Fruit fly (Drosophila melanogaster) whole organism, embryonic: ENCODE measurements around the gene dsx-c73A.

Source experiments
- Awh ChIP-seq: fragments of 200-800 bp; sonication (Bioruptor generic); IDR thresholded peaks from 2 replicates; pipeline ENCODE4, ENCODE4 v1.3.6; 2022; ENCODE audit warnings: missing biosample characterization, missing genetic modification characterization
- CG13424 ChIP-seq: fragments of 200-800 bp; sonication (Bioruptor generic); optimal IDR thresholded peaks from 2 replicates; lab custom pipeline; 2019; ENCODE audit warnings: missing biosample characterization, mild to moderate bottlenecking, missing genetic modification characterization, moderate library complexity
- CG15011 ChIP-seq: fragments of 200-800 bp; sonication (Bioruptor generic); optimal IDR thresholded peaks from 3 replicates; lab custom pipeline; 2018; ENCODE audit warnings: missing biosample characterization, mild to moderate bottlenecking, missing genetic modification characterization
- CG16863 ChIP-seq: fragments of 200-800 bp; sonication (Bioruptor generic); optimal IDR thresholded peaks from 3 replicates; lab custom pipeline; 2016; ENCODE audit warnings: missing biosample characterization, missing genetic modification characterization
- CG17359 ChIP-seq: fragments of 200-800 bp; sonication (Bioruptor generic); optimal IDR thresholded peaks from 3 replicates; lab custom pipeline; 2018; ENCODE audit warnings: missing biosample characterization, mild to moderate bottlenecking, missing genetic modification characterization, moderate library complexity
- CG17612 ChIP-seq: fragments of 200-800 bp; sonication (Bioruptor generic); IDR thresholded peaks from 2 replicates; pipeline ENCODE4 v1.3.6; 2022; ENCODE audit warnings: missing biosample characterization, missing genetic modification characterization
- CG17802 ChIP-seq: fragments of 200-800 bp; sonication (Bioruptor generic); optimal IDR thresholded peaks from 2 replicates; lab custom pipeline; 2018; ENCODE audit warnings: missing biosample characterization, mild to moderate bottlenecking, missing genetic modification characterization, moderate library complexity
- CG18262 ChIP-seq: fragments of 200-800 bp; optimal IDR thresholded peaks from 3 replicates; lab custom pipeline; 2019; ENCODE audit warnings: missing biosample characterization, mild to moderate bottlenecking, missing genetic modification characterization, moderate library complexity
- CG18619 ChIP-seq: fragments of 200-800 bp; sonication (Bioruptor generic); optimal IDR thresholded peaks from 3 replicates; lab custom pipeline; 2017; ENCODE audit warnings: missing biosample characterization, mild to moderate bottlenecking, missing genetic modification characterization
- CG2129 ChIP-seq: fragments of 200-800 bp; sonication (Bioruptor generic); IDR thresholded peaks from 2 replicates; pipeline ENCODE4 v1.3.6; 2022; ENCODE audit warnings: missing biosample characterization, missing genetic modification characterization; ENCODE audit not compliant: partially characterized antibody
- CG2712 ChIP-seq: fragments of 200-800 bp; optimal IDR thresholded peaks from 3 replicates; lab custom pipeline; 2019; ENCODE audit warnings: missing biosample characterization, mild to moderate bottlenecking, missing genetic modification characterization, moderate library complexity
- CG3847 ChIP-seq: fragments of 200-800 bp; sonication (Bioruptor generic); IDR thresholded peaks from 2 replicates; pipeline ENCODE4 v1.3.6; 2022; ENCODE audit warnings: missing biosample characterization, missing genetic modification characterization
- CG4854 ChIP-seq: fragments of 200-800 bp; sonication (Bioruptor generic); optimal IDR thresholded peaks from 2 replicates; lab custom pipeline; 2016; ENCODE audit warnings: missing biosample characterization, missing genetic modification characterization, inconsistent platforms
- CG5953 ChIP-seq: fragments of 200-800 bp; sonication (Bioruptor generic); IDR thresholded peaks from 2 replicates; pipeline ENCODE4 v1.3.6; 2022; ENCODE audit warnings: missing biosample characterization, missing genetic modification characterization
- CG8281 ChIP-seq: fragments of 200-800 bp; sonication (Bioruptor generic); optimal IDR thresholded peaks from 2 replicates; lab custom pipeline; 2018; ENCODE audit warnings: missing biosample characterization, mild to moderate bottlenecking, missing genetic modification characterization, moderate library complexity
- CG9609 ChIP-seq: fragments of 200-800 bp; sonication (Bioruptor generic); optimal IDR thresholded peaks from 3 replicates; lab custom pipeline; 2016; ENCODE audit warnings: missing biosample characterization, missing genetic modification characterization
- CrebB ChIP-seq: fragments of 200-800 bp; sonication (Bioruptor generic); optimal IDR thresholded peaks from 3 replicates; lab custom pipeline; 2018; ENCODE audit warnings: missing biosample characterization, mild to moderate bottlenecking, missing genetic modification characterization
- Eip74EF ChIP-seq, 2 experiments: fragments of 200-800 bp in 1 of 2; fragments of >200 bp in 1 of 2; sonication (Bioruptor generic) in 1 of 2; optimal IDR thresholded peaks; 2 replicates each; lab custom pipeline; 2017 to 2019; ENCODE audit warnings: missing biosample characterization in 2 of 2, missing genetic modification characterization in 2 of 2, mild to moderate bottlenecking in 1 of 2, moderate library complexity in 1 of 2
- Fer1 ChIP-seq: fragments of 200-800 bp; sonication (Bioruptor generic); optimal IDR thresholded peaks from 2 replicates; lab custom pipeline; 2017; ENCODE audit warnings: missing biosample characterization, mild to moderate bottlenecking, missing genetic modification characterization
- HLH4C ChIP-seq: fragments of 200-800 bp; sonication (Bioruptor generic); IDR thresholded peaks from 3 replicates; pipeline ENCODE4 v1.3.6; 2022; ENCODE audit warnings: missing biosample characterization, missing genetic modification characterization; ENCODE audit not compliant: partially characterized antibody
- Hr39 ChIP-seq: fragments of >200 bp; optimal IDR thresholded peaks from 2 replicates; lab custom pipeline; 2017
- Lhr ChIP-seq: fragments of 200-800 bp; sonication (Bioruptor generic); optimal IDR thresholded peaks from 3 replicates; lab custom pipeline; 2017; ENCODE audit warnings: mild to moderate bottlenecking, missing biosample characterization, missing genetic modification reagents, missing genetic modification characterization
- NC2α ChIP-seq: fragments of 200-800 bp; sonication (Bioruptor generic); optimal IDR thresholded peaks from 2 replicates; lab custom pipeline; 2016; ENCODE audit warnings: missing biosample characterization, missing genetic modification characterization
- Oaz ChIP-seq: fragments of 200-800 bp; sonication (Bioruptor generic); IDR thresholded peaks from 2 replicates; pipeline ENCODE4 v1.3.6; 2022; ENCODE audit warnings: missing biosample characterization, missing genetic modification characterization
- Ptx1 ChIP-seq: fragments of 200-800 bp; sonication (Bioruptor generic); IDR thresholded peaks from 2 replicates; pipeline ENCODE4 v1.3.6; 2022; ENCODE audit warnings: missing biosample characterization, missing genetic modification characterization
- Ravus ChIP-seq: fragments of 200-800 bp; sonication (Bioruptor generic); IDR thresholded peaks from 2 replicates; pipeline ENCODE4 v1.3.6; 2022; ENCODE audit warnings: missing biosample characterization, missing genetic modification characterization
- Tbp ChIP-seq: fragments of >200 bp; optimal IDR thresholded peaks from 2 replicates; lab custom pipeline; 2018; ENCODE audit warnings: missing biosample characterization, missing genetic modification characterization
- YL-1 ChIP-seq: fragments of 200-800 bp; sonication (Bioruptor generic); optimal IDR thresholded peaks from 3 replicates; lab custom pipeline; 2017; ENCODE audit warnings: missing biosample characterization, mild to moderate bottlenecking, missing genetic modification characterization
- chm ChIP-seq: fragments of 200-800 bp; sonication (Bioruptor generic); IDR thresholded peaks from 2 replicates; pipeline ENCODE4 v1.3.6; 2022; ENCODE audit warnings: missing biosample characterization, missing genetic modification characterization
- danr ChIP-seq: fragments of 200-800 bp; sonication (Bioruptor generic); IDR thresholded peaks from 2 replicates; pipeline ENCODE4 v1.3.6; 2022; ENCODE audit warnings: missing biosample characterization, missing genetic modification characterization
- emc ChIP-seq: fragments of 200-800 bp; sonication (Bioruptor generic); optimal IDR thresholded peaks from 2 replicates; lab custom pipeline; 2016; ENCODE audit warnings: missing biosample characterization, missing genetic modification characterization
- fd64A ChIP-seq: fragments of 200-800 bp; sonication (Bioruptor generic); optimal IDR thresholded peaks from 3 replicates; lab custom pipeline; 2018; ENCODE audit warnings: missing biosample characterization, mild to moderate bottlenecking, missing genetic modification characterization
- grau ChIP-seq: fragments of 200-800 bp; optimal IDR thresholded peaks from 3 replicates; lab custom pipeline; 2019; ENCODE audit warnings: missing biosample characterization, mild to moderate bottlenecking, missing genetic modification characterization, moderate library complexity
- grn ChIP-seq: fragments of 200-800 bp; sonication (Bioruptor generic); optimal IDR thresholded peaks from 3 replicates; lab custom pipeline; 2017; ENCODE audit warnings: missing biosample characterization, missing genetic modification characterization
- gro ChIP-seq: fragments of 200-800 bp; sonication (Bioruptor generic); optimal IDR thresholded peaks from 2 replicates; lab custom pipeline; 2016; ENCODE audit warnings: missing biosample characterization, missing genetic modification characterization
- jing ChIP-seq: fragments of 200-800 bp; sonication (Bioruptor generic); optimal IDR thresholded peaks from 2 replicates; lab custom pipeline; 2018; ENCODE audit warnings: missing biosample characterization, mild to moderate bottlenecking, missing genetic modification characterization
- kni ChIP-seq: fragments of 200-800 bp; sonication (Bioruptor generic); optimal IDR thresholded peaks from 3 replicates; lab custom pipeline; 2017; ENCODE audit warnings: mild to moderate bottlenecking, missing biosample characterization, missing genetic modification reagents, missing genetic modification characterization
- nmo ChIP-seq: fragments of 200-800 bp; sonication (Bioruptor generic); optimal IDR thresholded peaks from 2 replicates; lab custom pipeline; 2018; ENCODE audit warnings: missing biosample characterization, mild to moderate bottlenecking, missing genetic modification characterization, moderate library complexity
- p53 ChIP-seq: fragments of 200-800 bp; sonication (Bioruptor generic); optimal IDR thresholded peaks from 2 replicates; lab custom pipeline; 2016; ENCODE audit warnings: missing biosample characterization, missing genetic modification characterization
- pnt ChIP-seq: fragments of 200-800 bp; sonication (Bioruptor generic); optimal IDR thresholded peaks from 3 replicates; lab custom pipeline; 2016; ENCODE audit warnings: missing biosample characterization, missing genetic modification characterization
- pzg ChIP-seq: fragments of 200-800 bp; sonication (Bioruptor generic); optimal IDR thresholded peaks from 3 replicates; lab custom pipeline; 2018; ENCODE audit warnings: missing biosample characterization, mild to moderate bottlenecking, missing genetic modification characterization, moderate library complexity
- ranshi ChIP-seq: fragments of 200-800 bp; sonication (Bioruptor generic); IDR thresholded peaks from 2 replicates; pipeline ENCODE4 v1.3.6; 2022; ENCODE audit warnings: missing biosample characterization, missing genetic modification characterization
- rib ChIP-seq: fragments of 200-800 bp; sonication (Bioruptor generic); IDR thresholded peaks from 2 replicates; pipeline ENCODE4 v1.3.6; 2022; ENCODE audit warnings: missing biosample characterization, missing genetic modification characterization
- sc ChIP-seq, 3 experiments: fragments of >200 bp in 2 of 3; fragments of 200-800 bp in 1 of 3; sonication (Bioruptor generic) in 1 of 3; optimal IDR thresholded peaks; 2 replicates in 2 of 3; 3 replicates in 1 of 3; lab custom pipeline; 2017; ENCODE audit warnings: mild to moderate bottlenecking in 1 of 3, missing biosample characterization in 1 of 3, missing genetic modification characterization in 1 of 3, missing genetic modification reagents in 1 of 3
- shn ChIP-seq: fragments of 200-800 bp; sonication (Bioruptor generic); optimal IDR thresholded peaks from 3 replicates; lab custom pipeline; 2016; ENCODE audit warnings: missing biosample characterization, missing genetic modification characterization
- trh ChIP-seq: fragments of 200-800 bp; sonication (Bioruptor generic); optimal IDR thresholded peaks from 2 replicates; lab custom pipeline; 2016; ENCODE audit warnings: missing biosample characterization, missing genetic modification characterization
- twi ChIP-seq: fragments of 200-800 bp; optimal IDR thresholded peaks from 2 replicates; lab custom pipeline; 2019; ENCODE audit warnings: missing biosample characterization, mild to moderate bottlenecking, missing genetic modification characterization, moderate library complexity
- tx ChIP-seq: fragments of 200-800 bp; sonication (Bioruptor generic); optimal IDR thresholded peaks from 2 replicates; lab custom pipeline; 2016; ENCODE audit warnings: missing biosample characterization, missing genetic modification characterization
- usp ChIP-seq: fragments of >200 bp; optimal IDR thresholded peaks from 2 replicates; lab custom pipeline; 2017; ENCODE audit warnings: missing biosample characterization, missing genetic modification characterization
- z ChIP-seq: fragments of 200-800 bp; sonication (Bioruptor generic); IDR thresholded peaks from 3 replicates; pipeline ENCODE4 v1.3.6; 2022; ENCODE audit warnings: missing biosample characterization, missing genetic modification characterization

dsx-c73A gene

DNA sequence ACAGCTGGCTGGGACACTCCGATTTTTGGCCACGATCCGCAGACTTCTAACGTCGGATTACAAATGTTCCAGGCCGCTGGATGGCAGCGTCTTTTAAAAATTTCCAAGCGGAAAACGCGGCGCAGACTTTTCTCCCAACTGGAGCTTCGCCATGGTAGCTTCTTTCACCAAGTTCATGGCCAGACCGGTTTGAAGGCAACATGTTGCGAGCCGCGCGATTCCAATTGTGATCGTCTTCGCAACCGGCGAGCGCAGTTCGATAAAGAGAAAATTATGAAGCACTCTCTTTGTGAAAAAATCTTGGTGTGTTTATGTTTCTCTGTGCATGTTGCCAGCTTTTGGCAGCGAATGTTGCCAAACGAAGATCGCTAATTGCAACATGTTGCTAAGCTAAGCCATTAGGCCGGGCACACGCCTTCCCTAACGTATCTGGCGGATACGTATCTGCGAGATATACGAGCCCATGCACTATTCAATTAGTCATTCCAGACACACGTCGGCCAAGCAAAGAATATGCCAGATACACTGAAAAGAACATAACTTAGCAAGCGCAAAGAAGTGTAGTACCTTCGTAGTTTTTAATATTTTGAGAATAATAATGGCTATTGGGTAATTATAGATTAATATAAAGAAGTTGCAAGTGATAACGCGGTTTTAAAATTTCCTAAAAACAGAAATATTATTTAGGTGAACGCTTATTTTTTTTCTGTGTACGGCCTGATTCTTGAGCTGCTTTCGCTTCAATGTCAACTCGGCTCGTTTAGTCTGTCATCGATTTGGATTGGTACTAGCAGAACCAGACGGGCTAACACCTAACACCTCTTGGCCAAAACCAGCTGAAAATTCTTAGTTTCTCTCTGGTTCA, at the start of gene dsx-c73A (continued):
- TF ChIP-seq grn (GFP tag; lab: Kevin White, UChicago) (no peak), Ravus (GFP tag; lab: Robert Waterston, UW) (no peak), trh (GFP tag; lab: Kevin White, UChicago) (no peak), nmo (peak; percentile 66), CG17359 (tag; lab: Kevin White, UChicago) (peak; percentile 28), CG5953 (GFP tag; lab: Robert Waterston, UW) (no peak), NC2α (GFP tag; lab: Kevin White, UChicago) (no peak), CG16863 (no peak), Lhr (GFP tag; lab: Kevin White, UChicago) (no peak), HLH4C (no peak), rib (GFP tag; lab: Robert Waterston, UW) (no peak), z (GFP tag; lab: Robert Waterston, UW) (no peak), CG3847 (GFP tag; lab: Robert Waterston, UW) (no peak), CG18619 (GFP tag; lab: Kevin White, UChicago) (peak; percentile 1), ranshi (0 out of 2 replicates have a peak, but pooled peaks have one; percentile 20), CG8281 (tag; lab: Kevin White, UChicago) (no peak), CrebB (tag; lab: Kevin White, UChicago) (no peak), Eip74EF (GFP tag; optimal IDR thresholded peaks at IDR 0.05; lab: Kevin White, UChicago) (no peak), CG15011 (GFP tag; lab: Kevin White, UChicago) (no peak), Tbp (GFP tag; lab: Kevin White, UChicago) (no peak), usp (GFP tag; lab: Kevin White, UChicago) (no peak), Fer1 (GFP tag; lab: Kevin White, UChicago) (no peak), danr (GFP tag; lab: Robert Waterston, UW) (no peak), gro (GFP tag; lab: Kevin White, UChicago) (no peak), fd64A (GFP tag; lab: Kevin White, UChicago) (no peak), CG9609 (no peak), tx (GFP tag; lab: Kevin White, UChicago) (no peak), chm (GFP tag; lab: Robert Waterston, UW) (no peak), Oaz (GFP tag; lab: Robert Waterston, UW) (no peak), Hr39 (no peak), jing (GFP tag; lab: Kevin White, UChicago) (no peak), CG17612 (no peak), p53 (no peak), CG4854 (GFP tag; lab: Kevin White, UChicago) (no peak), sc (optimal IDR thresholded peaks at IDR 0.05; lab: Kevin White, UChicago) (no peak), sc (GFP tag; optimal IDR thresholded peaks at IDR 0.05; lab: Kevin White, UChicago) (no peak)

DNA sequence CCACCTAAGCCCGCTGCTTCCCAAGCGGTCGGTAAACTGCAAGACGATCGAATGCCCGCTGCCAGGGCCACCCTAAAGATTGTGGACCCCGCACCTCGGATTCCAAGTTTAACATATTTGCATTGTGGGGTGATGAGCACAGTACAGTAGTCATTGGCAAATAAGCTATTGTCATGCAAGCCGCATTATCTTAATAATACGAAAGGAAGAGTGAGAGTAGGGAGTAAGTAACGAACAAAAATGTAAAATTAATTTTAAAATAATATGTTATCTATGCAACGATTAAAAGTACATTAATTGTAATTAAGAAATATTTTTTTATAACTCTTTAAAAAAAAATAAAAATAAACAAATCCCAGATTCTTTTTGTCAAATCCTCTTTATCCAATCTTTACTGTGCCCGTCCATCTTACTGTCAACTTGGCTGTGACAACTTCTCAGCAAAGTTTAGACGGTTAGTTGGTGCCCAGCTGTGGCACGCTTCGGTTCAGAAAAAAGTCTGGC, 45.5 kb upstream of the dsx-c73A start, which contains the start of gene st:
st (plus strand) TSS at position 454 of the 504 bp plus-strand sequence.
- TF ChIP-seq nmo (no peak), shn (GFP tag; lab: Kevin White, UChicago) (no peak), CG17802 (tag; lab: Kevin White, UChicago) (no peak), pnt (no peak), twi (tag; lab: Kevin White, UChicago) (no peak), CG2129 (GFP tag; lab: Robert Waterston, UW) (no peak), kni (GFP tag; lab: Kevin White, UChicago) (no peak), Awh (no peak), CG18262 (tag; lab: Kevin White, UChicago) (no peak), Ptx1 (GFP tag; lab: Robert Waterston, UW) (peak; percentile 19; the same call in 1 of the 2 replicates), CG2712 (tag; lab: Kevin White, UChicago) (peak; percentile 27), YL-1 (GFP tag; lab: Kevin White, UChicago) (no peak), Eip74EF (GFP tag; optimal IDR thresholded peaks at IDR 0.05; lab: Kevin White, UChicago) (no peak), grau (tag; lab: Kevin White, UChicago) (peak; percentile 71), CG13424 (no peak), pzg (no peak), emc (GFP tag; lab: Kevin White, UChicago) (no peak)
